Worm (Caenorhabditis elegans) whole organism, L1 larva: Measurements from ENCODE around the gene Y37A1B.7.
A peak's percentile ranks its signal among the peaks of the same experiment; 100 is the strongest.

ENCODE experiments used
- aly-2 ChIP-seq: fragments of 150-350 bp; optimal IDR thresholded peaks from 2 replicates; lab custom pipeline; 2014; ENCODE audit warnings: missing biosample characterization, missing genetic modification characterization
- blmp-1 ChIP-seq: fragments of 150-350 bp; optimal IDR thresholded peaks from 2 replicates; lab custom pipeline; 2014; ENCODE audit warnings: missing biosample characterization, missing genetic modification characterization
- ces-1 ChIP-seq: fragments of 150-350 bp; optimal IDR thresholded peaks from 2 replicates; lab custom pipeline; 2014; ENCODE audit warnings: missing biosample characterization, missing genetic modification reagents, missing genetic modification characterization
- irx-1 ChIP-seq: sonication (generic microtip); optimal IDR thresholded peaks from 2 replicates; lab custom pipeline; 2016; ENCODE audit warnings: missing genetic modification characterization, missing compliant biosample characterization
- lin-39 ChIP-seq: fragments of 150-350 bp; optimal IDR thresholded peaks from 2 replicates; lab custom pipeline; 2014; ENCODE audit warnings: missing biosample characterization, missing genetic modification reagents, missing genetic modification characterization
- nhr-28 ChIP-seq: fragments of 150-350 bp; optimal IDR thresholded peaks from 2 replicates; lab custom pipeline; 2014; ENCODE audit warnings: missing biosample characterization, missing genetic modification characterization
- pqm-1 ChIP-seq: sonication (generic microtip); optimal IDR thresholded peaks from 3 replicates; lab custom pipeline; 2017; ENCODE audit warnings: missing biosample characterization, missing genetic modification characterization
- snpc-4 ChIP-seq: fragments of 150-350 bp; optimal IDR thresholded peaks from 2 replicates; lab custom pipeline; 2014; ENCODE audit warnings: missing biosample characterization, missing genetic modification characterization
- tbx-2 ChIP-seq: sonication (generic microtip); optimal IDR thresholded peaks from 2 replicates; lab custom pipeline; 2016; ENCODE audit warnings: missing genetic modification characterization, missing compliant biosample characterization

ce11 chrIV:14032620-14033501 lies 10.7 kb downstream of the Y37A1B.7 start:
- TF ChIP-seq snpc-4 (tag; lab: Kevin White, UChicago) = peak; percentile 13
- TF ChIP-seq ces-1 (GFP tag; lab: Kevin White, UChicago) = no peak
- TF ChIP-seq pqm-1 (tag; lab: Kevin White, UChicago) = no peak
- TF ChIP-seq blmp-1 (tag; lab: Kevin White, UChicago) = peak; percentile 36
- no peak for TF ChIP-seq lin-39 (tag; lab: Kevin White, UChicago)
- no peak for TF ChIP-seq aly-2
- TF ChIP-seq tbx-2 (tag; lab: Kevin White, UChicago) = peak; percentile 85
- TF ChIP-seq nhr-28 (tag; lab: Kevin White, UChicago) = no peak
- peak; percentile 8 for TF ChIP-seq irx-1 (tag; lab: Kevin White, UChicago)
